Worm (Caenorhabditis elegans): ENCODE measurements around the gene gldc-1.

DNA sequence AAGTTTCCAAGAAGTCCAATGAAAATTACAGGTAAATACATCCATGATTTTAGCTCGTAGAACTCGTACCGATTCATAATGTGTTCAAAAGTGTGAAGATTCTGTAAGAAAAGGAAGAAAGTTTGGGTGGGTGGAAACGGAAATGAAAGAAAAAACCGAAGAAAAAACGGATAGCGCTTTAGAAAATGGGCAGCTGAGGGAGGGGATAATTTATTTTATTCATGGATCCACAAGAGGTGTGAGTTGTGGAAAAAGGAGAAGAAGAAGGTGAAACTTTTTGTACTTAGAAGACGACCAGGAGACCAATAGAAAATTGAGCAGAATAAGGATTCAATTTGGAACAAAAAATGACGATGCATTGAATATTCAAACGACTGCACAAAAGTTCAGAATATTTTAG, 19.1 kb upstream of the gldc-1 start, which contains the start of gene frpr-16:
- no peak for TF ChIP-seq ztf-4 (tag; optimal IDR thresholded peaks at IDR 0.05)
- no peak for TF ChIP-seq nhr-23 (tag; optimal IDR thresholded peaks at IDR 0.05)
- no peak for TF ChIP-seq nhr-11 (tag; optimal IDR thresholded peaks at IDR 0.05)
- no peak for TF ChIP-seq fkh-10 (GFP tag; optimal IDR thresholded peaks at IDR 0.05)
- no peak for TF ChIP-seq unc-39 (tag; optimal IDR thresholded peaks at IDR 0.05)
- no peak for TF ChIP-seq nhr-76 (tag; optimal IDR thresholded peaks at IDR 0.05)
- TF ChIP-seq snpc-4 (tag; optimal IDR thresholded peaks at IDR 0.05), result no peak
- TF ChIP-seq lin-39 (tag; optimal IDR thresholded peaks at IDR 0.05), result no peak
- no peak for TF ChIP-seq zag-1 (tag; optimal IDR thresholded peaks at IDR 0.05)
- no peak for TF ChIP-seq ama-1 (optimal IDR thresholded peaks at IDR 0.05)
- TF ChIP-seq pqm-1 (tag; optimal IDR thresholded peaks at IDR 0.05), result no peak
- no peak for TF ChIP-seq fos-1 (tag; optimal IDR thresholded peaks at IDR 0.05)
- TF ChIP-seq ztf-11 (tag; optimal IDR thresholded peaks at IDR 0.05), result no peak

Measured in whole organism, L3 larva.